Fruit fly (Drosophila melanogaster) whole organism, embryonic: Measurements from ENCODE around the gene GatB.
A peak's percentile ranks its signal among the peaks of the same experiment; 100 is the strongest.

Experiments used
- Abd-B ChIP-seq: fragments of 200-800 bp; sonication (Bioruptor generic); optimal IDR thresholded peaks from 2 replicates; lab custom pipeline; 2018; ENCODE audit warnings: missing biosample characterization, mild to moderate bottlenecking, missing genetic modification characterization, moderate library complexity
- Antp ChIP-seq: fragments of 200-800 bp; sonication (Bioruptor generic); optimal IDR thresholded peaks from 3 replicates; lab custom pipeline; 2016; ENCODE audit warnings: missing biosample characterization, missing genetic modification characterization
- CG14965 ChIP-seq: fragments of 200-800 bp; sonication (Bioruptor generic); optimal IDR thresholded peaks from 2 replicates; lab custom pipeline; 2016; ENCODE audit warnings: missing biosample characterization, missing genetic modification characterization, borderline replicate concordance
- CG1529 ChIP-seq: fragments of 200-800 bp; sonication (Bioruptor generic); optimal IDR thresholded peaks from 3 replicates; lab custom pipeline; 2018; ENCODE audit warnings: missing biosample characterization, missing genetic modification characterization
- CG1792 ChIP-seq: fragments of 200-800 bp; sonication (Bioruptor generic); optimal IDR thresholded peaks from 2 replicates; lab custom pipeline; 2016; ENCODE audit warnings: missing biosample characterization, missing genetic modification characterization
- CG2678 ChIP-seq: fragments of 200-800 bp; sonication (Bioruptor generic); optimal IDR thresholded peaks from 3 replicates; lab custom pipeline; 2019; ENCODE audit warnings: missing biosample characterization, mild to moderate bottlenecking, missing genetic modification characterization, moderate library complexity
- CG2875 ChIP-seq: fragments of 200-800 bp; sonication (Bioruptor generic); optimal IDR thresholded peaks from 2 replicates; lab custom pipeline; 2017; ENCODE audit warnings: missing biosample characterization, mild to moderate bottlenecking, missing genetic modification characterization, missing genetic modification reagents
- CG30431 ChIP-seq: fragments of 200-800 bp; sonication (Bioruptor generic); optimal IDR thresholded peaks from 2 replicates; lab custom pipeline; 2017; ENCODE audit warnings: missing biosample characterization, missing genetic modification characterization
- CG33213 ChIP-seq: fragments of 200-800 bp; sonication (Bioruptor generic); optimal IDR thresholded peaks from 3 replicates; lab custom pipeline; 2016; ENCODE audit warnings: missing biosample characterization, missing genetic modification characterization
- CG34422 ChIP-seq: fragments of 200-800 bp; sonication (Bioruptor generic); IDR thresholded peaks from 3 replicates; pipeline ENCODE4 v1.3.6; 2022; ENCODE audit warnings: missing biosample characterization, missing genetic modification characterization
- CG4424 ChIP-seq: fragments of 200-800 bp; sonication (Bioruptor generic); optimal IDR thresholded peaks from 3 replicates; lab custom pipeline; 2016; ENCODE audit warnings: missing biosample characterization, missing genetic modification characterization
- CG4854 ChIP-seq: fragments of 200-800 bp; sonication (Bioruptor generic); optimal IDR thresholded peaks from 2 replicates; lab custom pipeline; 2016; ENCODE audit warnings: missing biosample characterization, missing genetic modification characterization, inconsistent platforms
- CG5953 ChIP-seq: fragments of 200-800 bp; sonication (Bioruptor generic); IDR thresholded peaks from 2 replicates; pipeline ENCODE4 v1.3.6; 2022; ENCODE audit warnings: missing biosample characterization, missing genetic modification characterization
- CG9215 ChIP-seq: fragments of 200-800 bp; sonication (Bioruptor generic); IDR thresholded peaks from 2 replicates; pipeline ENCODE4 v1.3.6; 2022; ENCODE audit warnings: missing biosample characterization, missing genetic modification characterization
- CG9727 ChIP-seq: fragments of 200-800 bp; sonication (Bioruptor generic); optimal IDR thresholded peaks from 3 replicates; lab custom pipeline; 2017; ENCODE audit warnings: missing biosample characterization, mild to moderate bottlenecking, missing genetic modification characterization
- CkIIα-i1 ChIP-seq: fragments of 200-800 bp; sonication (Bioruptor generic); IDR thresholded peaks from 2 replicates; pipeline ENCODE4 v1.3.6; 2022; ENCODE audit warnings: missing biosample characterization, missing genetic modification characterization
- D19B ChIP-seq: fragments of 200-800 bp; sonication (Bioruptor generic); optimal IDR thresholded peaks from 2 replicates; lab custom pipeline; 2017; ENCODE audit warnings: missing biosample characterization, mild to moderate bottlenecking, missing genetic modification characterization
- E2f2 ChIP-seq: fragments of 200-800 bp; sonication (Bioruptor generic); IDR thresholded peaks from 2 replicates; pipeline ENCODE4 v1.3.6; 2022; ENCODE audit warnings: missing biosample characterization, missing genetic modification characterization
- HLHmδ ChIP-seq: fragments of 200-800 bp; sonication (Bioruptor generic); optimal IDR thresholded peaks from 2 replicates; lab custom pipeline; 2018; ENCODE audit warnings: missing biosample characterization, mild to moderate bottlenecking, missing genetic modification characterization, moderate library complexity
- HmgD ChIP-seq: fragments of 200-800 bp; sonication (Bioruptor generic); optimal IDR thresholded peaks from 3 replicates; lab custom pipeline; 2016; ENCODE audit warnings: missing biosample characterization, missing genetic modification characterization
- HmgZ ChIP-seq: fragments of 200-800 bp; sonication (Bioruptor generic); optimal IDR thresholded peaks from 2 replicates; lab custom pipeline; 2018; ENCODE audit warnings: missing biosample characterization, mild to moderate bottlenecking, missing genetic modification characterization
- Lhr ChIP-seq: fragments of 200-800 bp; sonication (Bioruptor generic); optimal IDR thresholded peaks from 3 replicates; lab custom pipeline; 2017; ENCODE audit warnings: mild to moderate bottlenecking, missing biosample characterization, missing genetic modification reagents, missing genetic modification characterization
- Lpt ChIP-seq: fragments of >200 bp; optimal IDR thresholded peaks from 2 replicates; lab custom pipeline; 2018; ENCODE audit warnings: missing biosample characterization, missing genetic modification characterization
- NC2β ChIP-seq: fragments of 200-800 bp; sonication (Bioruptor generic); optimal IDR thresholded peaks from 2 replicates; lab custom pipeline; 2016; ENCODE audit warnings: missing biosample characterization, missing genetic modification characterization
- Neu2 ChIP-seq: fragments of 200-800 bp; sonication (Bioruptor generic); optimal IDR thresholded peaks from 3 replicates; lab custom pipeline; 2016; ENCODE audit warnings: missing biosample characterization, missing genetic modification characterization, borderline replicate concordance
- Oli ChIP-seq: fragments of 200-800 bp; sonication (Bioruptor generic); optimal IDR thresholded peaks from 2 replicates; lab custom pipeline; 2018; ENCODE audit warnings: missing biosample characterization, mild to moderate bottlenecking, missing genetic modification characterization, moderate library complexity
- Optix ChIP-seq: fragments of 200-800 bp; sonication (Bioruptor generic); IDR thresholded peaks from 3 replicates; pipeline ENCODE4 v1.3.6; 2022; ENCODE audit warnings: missing biosample characterization, missing genetic modification characterization
- Sry-δ ChIP-seq: fragments of 200-800 bp; sonication (Bioruptor generic); optimal IDR thresholded peaks from 2 replicates; lab custom pipeline; 2016; ENCODE audit warnings: missing biosample characterization, missing genetic modification characterization
- Xrp1 ChIP-seq: fragments of 200-800 bp; sonication (Bioruptor generic); IDR thresholded peaks from 2 replicates; pipeline ENCODE4 v1.3.6; 2022; ENCODE audit warnings: missing biosample characterization, missing genetic modification characterization
- ac ChIP-seq: fragments of 200-800 bp; sonication (Bioruptor generic); optimal IDR thresholded peaks from 3 replicates; lab custom pipeline; 2017; ENCODE audit warnings: missing biosample characterization, mild to moderate bottlenecking, missing genetic modification characterization
- bbx ChIP-seq: fragments of 200-800 bp; sonication (Bioruptor generic); IDR thresholded peaks from 2 replicates; pipeline ENCODE4 v1.3.6; 2022; ENCODE audit warnings: missing biosample characterization, missing genetic modification characterization; ENCODE audit not compliant: partially characterized antibody
- bowl ChIP-seq: fragments of 200-800 bp; sonication (Bioruptor generic); IDR thresholded peaks from 2 replicates; pipeline ENCODE4 v1.3.6; 2022; ENCODE audit warnings: missing biosample characterization, missing genetic modification characterization
- caup ChIP-seq: fragments of 200-800 bp; sonication (Bioruptor generic); optimal IDR thresholded peaks from 3 replicates; lab custom pipeline; 2017; ENCODE audit warnings: missing biosample characterization, mild to moderate bottlenecking, missing genetic modification characterization, moderate library complexity; ENCODE audit not compliant: severe bottlenecking
- chif ChIP-seq, 2 experiments: fragments of 200-800 bp; sonication (Bioruptor generic); optimal IDR thresholded peaks; 3 replicates each; lab custom pipeline; 2016; ENCODE audit warnings: missing biosample characterization in 2 of 2, missing genetic modification characterization in 2 of 2
- chn ChIP-seq: fragments of 200-800 bp; sonication (Bioruptor generic); optimal IDR thresholded peaks from 2 replicates; lab custom pipeline; 2016; ENCODE audit warnings: missing biosample characterization, missing genetic modification characterization
- ci ChIP-seq: fragments of 200-800 bp; sonication (Bioruptor generic); IDR thresholded peaks from 3 replicates; pipeline ENCODE4 v1.3.6; 2022; ENCODE audit warnings: missing biosample characterization, missing genetic modification characterization
- crp ChIP-seq, 2 experiments: fragments of 200-800 bp; sonication (Bioruptor generic); optimal IDR thresholded peaks; 2 replicates in 1 of 2; 3 replicates in 1 of 2; lab custom pipeline; 2017; ENCODE audit warnings: missing biosample characterization in 2 of 2, missing genetic modification characterization in 2 of 2, mild to moderate bottlenecking in 1 of 2, moderate library complexity in 1 of 2
- dysf ChIP-seq: fragments of 200-800 bp; sonication (Bioruptor generic); IDR thresholded peaks from 3 replicates; pipeline ENCODE4 v1.3.6; 2022; ENCODE audit warnings: missing biosample characterization, missing genetic modification characterization
- ems ChIP-seq: fragments of 200-800 bp; sonication (Bioruptor generic); optimal IDR thresholded peaks from 3 replicates; lab custom pipeline; 2016; ENCODE audit warnings: missing biosample characterization, missing genetic modification characterization
- grau ChIP-seq: fragments of 200-800 bp; optimal IDR thresholded peaks from 3 replicates; lab custom pipeline; 2019; ENCODE audit warnings: missing biosample characterization, mild to moderate bottlenecking, missing genetic modification characterization, moderate library complexity
- hb ChIP-seq: fragments of 200-800 bp; sonication (Bioruptor generic); IDR thresholded peaks from 3 replicates; pipeline ENCODE4 v1.3.6; 2022; ENCODE audit warnings: missing biosample characterization, missing genetic modification characterization; ENCODE audit not compliant: partially characterized antibody
- nerfin-1 ChIP-seq: fragments of 200-800 bp; sonication (Bioruptor generic); optimal IDR thresholded peaks from 3 replicates; lab custom pipeline; 2019; ENCODE audit warnings: missing biosample characterization, mild to moderate bottlenecking, missing genetic modification characterization, moderate library complexity
- otp ChIP-seq: fragments of 200-800 bp; sonication (Bioruptor generic); IDR thresholded peaks from 3 replicates; pipeline ENCODE4, ENCODE4 v1.3.6; 2022; ENCODE audit warnings: missing biosample characterization, missing genetic modification characterization
- pan ChIP-seq, 4 experiments: fragments of >200 bp in 3 of 4; fragments of 200-800 bp in 1 of 4; sonication (Bioruptor generic) in 1 of 4; optimal IDR thresholded peaks in 3 of 4; IDR thresholded peaks in 1 of 4; 2 replicates each; pipeline versions ENCODE4 v1.3.6 to Lab custom; 2017 to 2022; ENCODE audit warnings: missing biosample characterization in 2 of 4, missing genetic modification characterization in 2 of 4, mixed read lengths in 1 of 4
- prd ChIP-seq, 3 experiments: fragments of >200 bp in 2 of 3; fragments of 200-800 bp in 1 of 3; sonication (Bioruptor generic) in 1 of 3; optimal IDR thresholded peaks in 2 of 3; IDR thresholded peaks in 1 of 3; 2 replicates in 2 of 3; 3 replicates in 1 of 3; pipeline versions ENCODE4 v1.3.6 to Lab custom; 2017 to 2022; ENCODE audit warnings: missing biosample characterization in 1 of 3, missing genetic modification characterization in 1 of 3
- salm ChIP-seq: fragments of 200-800 bp; sonication (Bioruptor generic); optimal IDR thresholded peaks from 2 replicates; lab custom pipeline; 2018; ENCODE audit warnings: missing biosample characterization, mild to moderate bottlenecking, missing genetic modification characterization
- sc ChIP-seq, 3 experiments: fragments of >200 bp in 2 of 3; fragments of 200-800 bp in 1 of 3; sonication (Bioruptor generic) in 1 of 3; optimal IDR thresholded peaks; 2 replicates in 2 of 3; 3 replicates in 1 of 3; lab custom pipeline; 2017; ENCODE audit warnings: mild to moderate bottlenecking in 1 of 3, missing biosample characterization in 1 of 3, missing genetic modification characterization in 1 of 3, missing genetic modification reagents in 1 of 3
- sima ChIP-seq: fragments of 200-800 bp; sonication (Bioruptor generic); optimal IDR thresholded peaks from 2 replicates; lab custom pipeline; 2016; ENCODE audit warnings: missing biosample characterization, missing genetic modification characterization
- zen ChIP-seq: fragments of 200-800 bp; sonication (Bioruptor generic); optimal IDR thresholded peaks from 3 replicates; lab custom pipeline; 2018; ENCODE audit warnings: missing biosample characterization, mild to moderate bottlenecking, missing genetic modification characterization, moderate library complexity

Gene GatB

dm6 chr3R:24169362-24169761 is 39.3 kb upstream of the GatB start, which contains the start of gene CG5510 (continued):
- TF ChIP-seq HLHmδ (GFP tag; lab: Kevin White, UChicago) (no peak), ci (GFP tag; lab: Robert Waterston, UW) (peak; percentile 71; the same call in 2 of the 3 replicates), CkIIα-i1 (GFP tag; lab: Robert Waterston, UW) (no peak), caup (GFP tag; lab: Kevin White, UChicago) (peak; percentile 68), CG14965 (GFP tag; lab: Kevin White, UChicago) (no peak), CG33213 (GFP tag; lab: Kevin White, UChicago) (peak; percentile 11), Sry-δ (GFP tag; lab: Kevin White, UChicago) (peak; percentile 98), ac (no peak), sima (GFP tag; lab: Kevin White, UChicago) (no peak), prd (optimal IDR thresholded peaks at IDR 0.05; lab: Kevin White, UChicago) (no peak), prd (GFP tag; IDR thresholded peaks at IDR 0.05; lab: Robert Waterston, UW) (peak; percentile 33; the same call in 2 of the 3 replicates), CG1529 (GFP tag; lab: Kevin White, UChicago) (no peak), CG34422 (GFP tag; lab: Robert Waterston, UW) (peak; percentile 93), zen (tag; lab: Kevin White, UChicago) (peak; percentile 66), salm (tag; lab: Kevin White, UChicago) (no peak), CG2678 (tag; lab: Kevin White, UChicago) (no peak), CG4424 (GFP tag; lab: Kevin White, UChicago) (peak; percentile 19), sc (optimal IDR thresholded peaks at IDR 0.05; lab: Kevin White, UChicago) (no peak), sc (GFP tag; optimal IDR thresholded peaks at IDR 0.05; lab: Kevin White, UChicago) (no peak), CG2875 (no peak), bowl (no peak), chif (GFP tag; optimal IDR thresholded peaks at IDR 0.05; lab: Kevin White, UChicago) (peak; percentile 13 to 48), Antp (GFP tag; lab: Kevin White, UChicago) (peak; percentile 65), ems (GFP tag; lab: Kevin White, UChicago) (peak; percentile 71), HmgD (GFP tag; lab: Kevin White, UChicago) (peak; percentile 69), otp (GFP tag; lab: Robert Waterston, UW) (no peak), chn (GFP tag; lab: Kevin White, UChicago) (peak; percentile 62), CG1792 (GFP tag; lab: Kevin White, UChicago) (peak; percentile 52), HmgZ (tag; lab: Kevin White, UChicago) (peak; percentile 86), D19B (GFP tag; lab: Kevin White, UChicago) (no peak), Abd-B (no peak), dysf (GFP tag; lab: Robert Waterston, UW) (peak; percentile 25; the same call in 1 of the 3 replicates), CG4854 (peak; percentile 40), CG5953 (GFP tag; lab: Robert Waterston, UW) (no peak), Lhr (GFP tag; lab: Kevin White, UChicago) (peak; percentile 51), crp (GFP tag; optimal IDR thresholded peaks at IDR 0.05; lab: Kevin White, UChicago) (peak in 1 of 2 experiments; percentile 67), CG9727 (no peak), Lpt (no peak), pan (optimal IDR thresholded peaks at IDR 0.05; lab: Kevin White, UChicago) (no peak), pan (GFP tag; optimal IDR thresholded peaks at IDR 0.05 in 1 of 2, IDR thresholded peaks at IDR 0.05 in 1 of 2) (peak in 1 of 2 experiments; percentile 53), bbx (peak; percentile 98), Neu2 (GFP tag; lab: Kevin White, UChicago) (no peak), grau (tag; lab: Kevin White, UChicago) (peak; percentile 53), CG30431 (no peak), Optix (no peak), hb (GFP tag; lab: Robert Waterston, UW) (peak; percentile 96), E2f2 (GFP tag; lab: Robert Waterston, UW) (peak; percentile 95), Xrp1 (GFP tag; lab: Robert Waterston, UW) (no peak; the same call in 1 of the 2 replicates), nerfin-1 (no peak), Oli (tag; lab: Kevin White, UChicago) (no peak), NC2β (GFP tag; lab: Kevin White, UChicago) (peak; percentile 32), CG9215 (GFP tag; lab: Robert Waterston, UW) (peak; percentile 34; the same call in 1 of the 2 replicates)
